Worm (Caenorhabditis elegans) whole organism, L4 larva: ENCODE data around the gene nlp-16.

Source experiments
- Y75B8A.6 ChIP-seq: fragments of 200-800 bp; sonication (Bioruptor generic); IDR thresholded peaks from 2 replicates; pipeline ENCODE4 v1.3.6; 2022; ENCODE audit warnings: missing genetic modification reagents, missing genetic modification characterization, missing compliant biosample characterization
- ama-1 ChIP-seq: fragments of 150-350 bp; optimal IDR thresholded peaks from 2 replicates; lab custom pipeline; 2014; ENCODE audit warnings: inconsistent platforms, mixed read lengths
- dpl-1 ChIP-seq: fragments of 150-350 bp; optimal IDR thresholded peaks from 2 replicates; lab custom pipeline; 2014; ENCODE audit warnings: missing biosample characterization, missing genetic modification reagents, missing genetic modification characterization
- egl-27 ChIP-seq: sonication (generic microtip); optimal IDR thresholded peaks from 3 replicates; lab custom pipeline; 2017; ENCODE audit warnings: missing biosample characterization, missing genetic modification reagents, missing genetic modification characterization
- lin-15B ChIP-seq: fragments of 150-350 bp; sonication (generic microtip); optimal IDR thresholded peaks from 3 replicates; lab custom pipeline; 2014; ENCODE audit warnings: missing biosample characterization, missing genetic modification characterization
- mdl-1 ChIP-seq, 2 experiments: fragments of 150-350 bp in 1 of 2; sonication (generic microtip) in 1 of 2; optimal IDR thresholded peaks; 2 replicates each; lab custom pipeline; 2014 to 2017; ENCODE audit warnings: missing biosample characterization in 2 of 2, missing genetic modification characterization in 2 of 2
- mxl-3 ChIP-seq: fragments of 200-800 bp; sonication (Bioruptor generic); optimal IDR thresholded peaks from 2 replicates; lab custom pipeline; 2018; ENCODE audit warnings: mild to moderate bottlenecking, missing genetic modification characterization, missing compliant biosample characterization
- nhr-41 ChIP-seq: fragments of 200-800 bp; sonication (Bioruptor generic); IDR thresholded peaks from 2 replicates; pipeline ENCODE4 v1.3.6; 2022; ENCODE audit warnings: missing genetic modification reagents, missing genetic modification characterization, missing compliant biosample characterization
- nhr-77 ChIP-seq: fragments of 150-350 bp; optimal IDR thresholded peaks from 2 replicates; lab custom pipeline; 2014; ENCODE audit warnings: missing biosample characterization, missing genetic modification characterization
- spr-1 ChIP-seq: sonication (generic microtip); optimal IDR thresholded peaks from 2 replicates; lab custom pipeline; 2016; ENCODE audit warnings: mild to moderate bottlenecking, missing genetic modification characterization, missing compliant biosample characterization

DNA sequence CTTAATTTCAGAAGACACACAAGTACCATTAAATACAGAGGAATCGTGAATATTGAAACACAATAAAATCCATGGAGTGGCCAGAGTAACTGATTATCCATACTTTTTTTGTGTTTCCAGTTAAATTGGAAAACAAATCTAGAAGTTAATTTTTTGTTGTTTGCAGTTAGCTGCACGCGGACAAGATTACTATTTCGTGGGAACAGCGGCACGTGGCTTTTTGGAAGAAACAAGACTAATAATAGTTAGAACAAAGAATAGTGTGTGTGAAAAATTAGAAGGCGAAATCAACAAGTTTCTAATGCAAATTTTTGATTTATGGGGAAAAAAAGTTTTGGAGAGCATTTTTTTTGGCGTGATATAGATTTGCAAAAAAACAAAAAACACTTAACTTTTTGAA lies 6.9 kb upstream of the nlp-16 start, which contains the start of gene srv-29:
- no peak for TF ChIP-seq nhr-77 (tag; lab: Kevin White, UChicago)
- no peak for TF ChIP-seq mdl-1 (tag; optimal IDR thresholded peaks at IDR 0.05; lab: Kevin White, UChicago)
- no peak for TF ChIP-seq mxl-3 (GFP tag; lab: Kevin White, UChicago)
- no peak for TF ChIP-seq spr-1
- TF ChIP-seq egl-27 (tag; lab: Kevin White, UChicago) = no peak
- no peak for TF ChIP-seq lin-15B (tag; lab: Kevin White, UChicago)
- no peak for TF ChIP-seq ama-1 (lab: Kevin White, UChicago)
- no peak for TF ChIP-seq dpl-1 (GFP tag; lab: Kevin White, UChicago)
- TF ChIP-seq Y75B8A.6 (GFP tag; lab: Robert Waterston, UW) = no peak
- no peak for TF ChIP-seq nhr-41 (GFP tag; lab: Robert Waterston, UW)
